Worm (Caenorhabditis elegans) whole organism, L1 larva: ENCODE results near the gene tim-1.

Source experiments
- C04F5.9 ChIP-seq: sonication (generic microtip); optimal IDR thresholded peaks from 2 replicates; lab custom pipeline; 2016; ENCODE audit warnings: missing genetic modification characterization, missing compliant biosample characterization
- C16A3.4 ChIP-seq: fragments of 150-350 bp; optimal IDR thresholded peaks from 2 replicates; lab custom pipeline; 2014; ENCODE audit warnings: missing biosample characterization, missing genetic modification characterization
- C34B4.2 ChIP-seq: sonication (generic microtip); optimal IDR thresholded peaks from 2 replicates; lab custom pipeline; 2017; ENCODE audit warnings: mild to moderate bottlenecking, missing genetic modification characterization, missing compliant biosample characterization
- F16B12.6 ChIP-seq: fragments of 150-350 bp; optimal IDR thresholded peaks from 2 replicates; lab custom pipeline; 2014; ENCODE audit warnings: missing biosample characterization, missing genetic modification characterization
- aha-1 ChIP-seq: fragments of 150-350 bp; optimal IDR thresholded peaks from 2 replicates; lab custom pipeline; 2014; ENCODE audit warnings: missing biosample characterization, missing genetic modification characterization
- aly-2 ChIP-seq: fragments of 150-350 bp; optimal IDR thresholded peaks from 2 replicates; lab custom pipeline; 2014; ENCODE audit warnings: missing biosample characterization, missing genetic modification characterization
- ama-1 ChIP-seq: fragments of 150-350 bp; optimal IDR thresholded peaks from 2 replicates; lab custom pipeline; 2014
- blmp-1 ChIP-seq: fragments of 150-350 bp; optimal IDR thresholded peaks from 2 replicates; lab custom pipeline; 2014; ENCODE audit warnings: missing biosample characterization, missing genetic modification characterization
- ceh-63 ChIP-seq: fragments of 200-800 bp; sonication (Bioruptor generic); optimal IDR thresholded peaks from 2 replicates; lab custom pipeline; 2018; ENCODE audit warnings: mild to moderate bottlenecking, missing genetic modification characterization, missing compliant biosample characterization
- ceh-8 ChIP-seq: fragments of 200-800 bp; sonication (Bioruptor generic); optimal IDR thresholded peaks from 2 replicates; lab custom pipeline; 2018; ENCODE audit warnings: mild to moderate bottlenecking, missing genetic modification characterization, moderate library complexity, missing compliant biosample characterization
- ceh-88 ChIP-seq: fragments of 200-800 bp; sonication (Bioruptor generic); IDR thresholded peaks from 2 replicates; pipeline ENCODE4 v1.3.6; 2022; ENCODE audit warnings: missing genetic modification characterization, missing compliant biosample characterization
- ceh-90 ChIP-seq: sonication (generic microtip); optimal IDR thresholded peaks from 2 replicates; lab custom pipeline; 2016; ENCODE audit warnings: missing genetic modification characterization, missing compliant biosample characterization
- dsc-1 ChIP-seq: sonication (generic microtip); optimal IDR thresholded peaks from 2 replicates; lab custom pipeline; 2016; ENCODE audit warnings: mild to moderate bottlenecking, missing genetic modification characterization, missing compliant biosample characterization
- egl-13 ChIP-seq: sonication (generic microtip); optimal IDR thresholded peaks from 2 replicates; lab custom pipeline; 2016; ENCODE audit warnings: missing genotype, missing genetic modification reagents, missing genetic modification characterization, missing compliant biosample characterization
- egl-27 ChIP-seq, 2 experiments: fragments of 150-350 bp in 1 of 2; sonication (generic microtip); optimal IDR thresholded peaks; 3 replicates each; lab custom pipeline; 2017 to 2018; ENCODE audit warnings: missing biosample characterization in 2 of 2, missing genetic modification characterization in 2 of 2, missing genetic modification reagents in 2 of 2
- elt-2 ChIP-seq: sonication (generic microtip); optimal IDR thresholded peaks from 2 replicates; lab custom pipeline; 2016; ENCODE audit warnings: missing genetic modification characterization, mild to moderate bottlenecking, inconsistent platforms, missing compliant biosample characterization, missing genetic modification reagents
- fkh-4 ChIP-seq: sonication (generic microtip); optimal IDR thresholded peaks from 2 replicates; lab custom pipeline; 2016; ENCODE audit warnings: missing compliant biosample characterization, missing genetic modification characterization, borderline replicate concordance
- grh-1 ChIP-seq: fragments of 200-800 bp; sonication (Bioruptor generic); IDR thresholded peaks from 2 replicates; pipeline ENCODE4 v1.3.6; 2022; ENCODE audit warnings: missing genetic modification reagents, missing genetic modification characterization, missing compliant biosample characterization
- hlh-17 ChIP-seq: fragments of 200-800 bp; sonication (Bioruptor generic); optimal IDR thresholded peaks from 2 replicates; lab custom pipeline; 2018; ENCODE audit warnings: missing genetic modification characterization, mild to moderate bottlenecking, missing compliant biosample characterization, moderate library complexity, borderline replicate concordance
- hpl-2 ChIP-seq: fragments of 150-350 bp; optimal IDR thresholded peaks from 2 replicates; lab custom pipeline; 2014; ENCODE audit warnings: missing biosample characterization, missing genetic modification reagents, missing genetic modification characterization
- irx-1 ChIP-seq: sonication (generic microtip); optimal IDR thresholded peaks from 2 replicates; lab custom pipeline; 2016; ENCODE audit warnings: missing genetic modification characterization, missing compliant biosample characterization
- isw-1 ChIP-seq: fragments of 200-800 bp; sonication (Bioruptor generic); IDR thresholded peaks from 2 replicates; pipeline ENCODE4 v1.3.6; 2022; ENCODE audit warnings: missing genetic modification characterization, missing compliant biosample characterization
- jun-1 ChIP-seq: fragments of 150-350 bp; optimal IDR thresholded peaks from 2 replicates; lab custom pipeline; 2014; ENCODE audit warnings: missing biosample characterization, missing genetic modification reagents, missing genetic modification characterization
- lin-13 ChIP-seq: fragments of 150-350 bp; optimal IDR thresholded peaks from 2 replicates; lab custom pipeline; 2014; ENCODE audit warnings: missing biosample characterization, missing genetic modification reagents, missing genetic modification characterization
- lin-15B ChIP-seq: fragments of 150-350 bp; sonication (generic microtip); optimal IDR thresholded peaks from 3 replicates; lab custom pipeline; 2014; ENCODE audit warnings: missing biosample characterization, missing genetic modification characterization
- lin-35 ChIP-seq, 2 experiments: fragments of 150-350 bp; optimal IDR thresholded peaks; 2 replicates each; lab custom pipeline; 2014; ENCODE audit warnings: missing biosample characterization in 2 of 2, missing genetic modification characterization in 2 of 2, missing genetic modification reagents in 2 of 2
- mab-9 ChIP-seq: fragments of 200-800 bp; sonication (Bioruptor generic); IDR thresholded peaks from 2 replicates; pipeline ENCODE4 v1.3.6; 2022; ENCODE audit warnings: missing genetic modification reagents, missing genetic modification characterization, missing compliant biosample characterization
- mdl-1 ChIP-seq, 2 experiments: fragments of 150-350 bp; optimal IDR thresholded peaks; 2 replicates each; lab custom pipeline; 2014 to 2017; ENCODE audit warnings: missing biosample characterization in 2 of 2, missing genetic modification characterization in 2 of 2, inconsistent platforms in 1 of 2
- mef-2 ChIP-seq: fragments of 150-350 bp; optimal IDR thresholded peaks from 2 replicates; lab custom pipeline; 2014; ENCODE audit warnings: missing biosample characterization, missing genetic modification characterization
- nhr-11 ChIP-seq: fragments of 150-350 bp; optimal IDR thresholded peaks from 2 replicates; lab custom pipeline; 2014; ENCODE audit warnings: missing biosample characterization, missing genetic modification characterization
- nhr-12 ChIP-seq: sonication (generic microtip); optimal IDR thresholded peaks from 2 replicates; lab custom pipeline; 2017; ENCODE audit warnings: missing biosample characterization, missing genetic modification characterization
- nhr-20 ChIP-seq: sonication (generic microtip); optimal IDR thresholded peaks from 2 replicates; lab custom pipeline; 2016; ENCODE audit warnings: mild to moderate bottlenecking, missing genetic modification characterization, missing compliant biosample characterization
- nhr-237 ChIP-seq: fragments of 150-350 bp; optimal IDR thresholded peaks from 2 replicates; lab custom pipeline; 2014; ENCODE audit warnings: missing biosample characterization, missing genetic modification characterization
- nhr-28 ChIP-seq: fragments of 150-350 bp; optimal IDR thresholded peaks from 2 replicates; lab custom pipeline; 2014; ENCODE audit warnings: missing biosample characterization, missing genetic modification characterization
- nhr-47 ChIP-seq: sonication (generic microtip); optimal IDR thresholded peaks from 2 replicates; lab custom pipeline; 2016; ENCODE audit warnings: mild to moderate bottlenecking, missing genetic modification characterization, moderate library complexity, missing compliant biosample characterization
- nhr-71 ChIP-seq: sonication (generic microtip); optimal IDR thresholded peaks from 2 replicates; lab custom pipeline; 2016; ENCODE audit warnings: mild to moderate bottlenecking, missing genetic modification characterization, moderate library complexity, missing compliant biosample characterization
- nhr-76 ChIP-seq: sonication (generic microtip); optimal IDR thresholded peaks from 2 replicates; lab custom pipeline; 2017; ENCODE audit warnings: missing biosample characterization, missing genetic modification characterization
- nhr-77 ChIP-seq: fragments of 150-350 bp; optimal IDR thresholded peaks from 2 replicates; lab custom pipeline; 2014; ENCODE audit warnings: missing biosample characterization, missing genetic modification characterization
- nhr-84 ChIP-seq: sonication (generic microtip); optimal IDR thresholded peaks from 2 replicates; lab custom pipeline; 2017; ENCODE audit warnings: missing biosample characterization, missing genetic modification characterization
- pag-3 ChIP-seq: sonication (generic microtip); optimal IDR thresholded peaks from 2 replicates; lab custom pipeline; 2017; ENCODE audit warnings: missing genetic modification characterization, mild to moderate bottlenecking, missing compliant biosample characterization, antibody characterized with exemption, borderline replicate concordance; ENCODE audit not compliant: insufficient read depth
- pqm-1 ChIP-seq: sonication (generic microtip); optimal IDR thresholded peaks from 3 replicates; lab custom pipeline; 2017; ENCODE audit warnings: missing biosample characterization, missing genetic modification characterization
- skn-1 ChIP-seq: fragments of 150-350 bp; optimal IDR thresholded peaks from 2 replicates; lab custom pipeline; 2014; ENCODE audit warnings: missing biosample characterization, missing genetic modification characterization
- sox-4 ChIP-seq: sonication (generic microtip); optimal IDR thresholded peaks from 2 replicates; lab custom pipeline; 2016; ENCODE audit warnings: missing genetic modification characterization, missing compliant biosample characterization
- sptf-1 ChIP-seq: fragments of 150-350 bp; optimal IDR thresholded peaks from 2 replicates; lab custom pipeline; 2014; ENCODE audit warnings: missing biosample characterization, missing genetic modification characterization
- sup-37 ChIP-seq: fragments of 200-800 bp; sonication (Bioruptor generic); optimal IDR thresholded peaks from 2 replicates; lab custom pipeline; 2018; ENCODE audit warnings: mild to moderate bottlenecking, missing genetic modification characterization, missing compliant biosample characterization
- swsn-7 ChIP-seq: sonication (generic microtip); optimal IDR thresholded peaks from 2 replicates; lab custom pipeline; 2016; ENCODE audit warnings: missing genetic modification characterization, missing compliant biosample characterization
- unc-130 ChIP-seq: fragments of 150-350 bp; optimal IDR thresholded peaks from 2 replicates; lab custom pipeline; 2017; ENCODE audit warnings: missing biosample characterization, missing genetic modification characterization, inconsistent platforms
- unc-62 ChIP-seq: fragments of 150-350 bp; optimal IDR thresholded peaks from 2 replicates; lab custom pipeline; 2014; ENCODE audit warnings: missing biosample characterization, missing genetic modification reagents, missing genetic modification characterization
- unc-86 ChIP-seq: sonication (generic microtip); optimal IDR thresholded peaks from 2 replicates; lab custom pipeline; 2016; ENCODE audit warnings: missing genetic modification characterization, missing compliant biosample characterization
- unc-98 ChIP-seq: fragments of 200-800 bp; sonication (Bioruptor generic); IDR thresholded peaks from 2 replicates; pipeline ENCODE4 v1.3.6; 2022; ENCODE audit warnings: missing genetic modification characterization, missing compliant biosample characterization
- vab-15 ChIP-seq: sonication (generic microtip); optimal IDR thresholded peaks from 2 replicates; lab custom pipeline; 2017; ENCODE audit warnings: missing genotype, mild to moderate bottlenecking, missing genetic modification characterization, missing compliant biosample characterization
- xbp-1 ChIP-seq: sonication (generic microtip); optimal IDR thresholded peaks from 2 replicates; lab custom pipeline; 2016; ENCODE audit warnings: missing genetic modification characterization, missing compliant biosample characterization
- zip-4 ChIP-seq: fragments of 200-800 bp; sonication (Bioruptor generic); optimal IDR thresholded peaks from 2 replicates; lab custom pipeline; 2018; ENCODE audit warnings: mild to moderate bottlenecking, missing genetic modification characterization, moderate library complexity, missing compliant biosample characterization
- ztf-4 ChIP-seq: fragments of 150-350 bp; optimal IDR thresholded peaks from 2 replicates; lab custom pipeline; 2014; ENCODE audit warnings: missing biosample characterization, missing genetic modification characterization

tim-1 gene

DNA sequence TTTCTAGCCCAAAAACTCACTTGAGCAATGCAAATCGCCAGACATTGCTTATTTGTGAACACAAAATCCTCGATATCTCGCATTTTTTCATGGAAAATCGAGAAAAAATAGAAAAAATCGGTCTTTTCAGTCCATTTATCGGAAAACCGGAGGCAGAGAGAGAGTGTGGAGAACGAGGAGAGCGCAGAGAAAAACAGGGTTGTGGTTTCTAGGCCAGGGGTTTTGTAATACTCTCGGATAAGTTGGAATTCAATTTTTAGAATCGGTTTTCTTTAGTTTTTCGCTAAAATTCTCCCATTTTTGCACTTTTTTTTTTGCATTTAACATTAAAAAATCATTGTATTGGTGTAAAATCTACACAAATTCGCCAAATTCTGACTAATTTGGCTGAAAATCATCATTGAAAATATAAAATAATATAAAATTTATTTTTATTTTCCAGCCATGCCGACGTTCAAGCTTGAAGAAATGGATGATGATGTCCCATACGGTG lies 23.7 kb upstream of the tim-1 start, which contains the start of the genes Y75B8A.24 and Y75B8A.25:
TSS of gene Y75B8A.24 (minus strand) at position 155 of the 493 bp plus-strand sequence.
TSS of gene Y75B8A.25 (plus strand) at position 443 of the 493 bp plus-strand sequence.
- TF ChIP-seq ztf-4 (tag; lab: Kevin White, UChicago) (no peak), sptf-1 (tag; lab: Kevin White, UChicago) (no peak), fkh-4 (tag; lab: Kevin White, UChicago) (peak; percentile 97), nhr-12 (no peak), mdl-1 (tag; optimal IDR thresholded peaks at IDR 0.05; lab: Kevin White, UChicago) (peak in 1 of 2 experiments; percentile 34), egl-27 (tag; optimal IDR thresholded peaks at IDR 0.05; lab: Kevin White, UChicago) (no peak), swsn-7 (tag; lab: Kevin White, UChicago) (peak; percentile 89), lin-15B (tag; lab: Kevin White, UChicago) (peak; percentile 75), ceh-88 (GFP tag; lab: Robert Waterston, UW) (peak; percentile 38; the same call in 1 of the 2 replicates), isw-1 (peak; percentile 81), dsc-1 (tag; lab: Kevin White, UChicago) (peak; percentile 92), vab-15 (tag; lab: Kevin White, UChicago) (no peak), sup-37 (peak; percentile 75), nhr-237 (tag; lab: Kevin White, UChicago) (no peak), pag-3 (no peak), F16B12.6 (tag; lab: Kevin White, UChicago) (peak; percentile 51), blmp-1 (peak; percentile 26), lin-13 (GFP tag; lab: Kevin White, UChicago) (peak; percentile 46), C16A3.4 (peak; percentile 21), jun-1 (tag; lab: Kevin White, UChicago) (peak; percentile 66), unc-130 (tag; lab: Kevin White, UChicago) (no peak), egl-13 (tag; lab: Kevin White, UChicago) (peak; percentile 93), nhr-20 (tag; lab: Kevin White, UChicago) (peak; percentile 84), nhr-71 (tag; lab: Kevin White, UChicago) (peak; percentile 92), nhr-11 (peak; percentile 48), hpl-2 (GFP tag; lab: Kevin White, UChicago) (no peak), ceh-90 (peak; percentile 95), skn-1 (tag; lab: Kevin White, UChicago) (peak; percentile 64), elt-2 (tag; lab: Kevin White, UChicago) (peak; percentile 69), aly-2 (tag; lab: Kevin White, UChicago) (peak; percentile 81), zip-4 (peak; percentile 31), ceh-63 (no peak), nhr-76 (no peak), nhr-77 (peak; percentile 27), unc-98 (GFP tag; lab: Robert Waterston, UW) (peak; percentile 81), grh-1 (GFP tag; lab: Robert Waterston, UW) (peak; percentile 87), unc-62 (GFP tag; lab: Kevin White, UChicago) (peak; percentile 14), C04F5.9 (peak; percentile 89), sox-4 (tag; lab: Kevin White, UChicago) (peak; percentile 92), nhr-47 (tag; lab: Kevin White, UChicago) (peak; percentile 95), mef-2 (tag; lab: Kevin White, UChicago) (no peak), ama-1 (lab: Kevin White, UChicago) (no peak), mab-9 (GFP tag; lab: Robert Waterston, UW) (peak; percentile 86), C34B4.2 (tag; lab: Kevin White, UChicago) (peak; percentile 56), ceh-8 (GFP tag; lab: Kevin White, UChicago) (peak; percentile 43), hlh-17 (GFP tag; lab: Kevin White, UChicago) (no peak), nhr-84 (tag; lab: Kevin White, UChicago) (no peak), pqm-1 (no peak), nhr-28 (tag; lab: Kevin White, UChicago) (no peak), lin-35 (GFP tag; optimal IDR thresholded peaks at IDR 0.05; lab: Kevin White, UChicago) (peak; percentile 83 to 84), aha-1 (tag; lab: Kevin White, UChicago) (peak; percentile 1), unc-86 (tag; lab: Kevin White, UChicago) (peak; percentile 76), xbp-1 (tag; lab: Kevin White, UChicago) (peak; percentile 88), irx-1 (tag; lab: Kevin White, UChicago) (peak; percentile 96)
